Worm (Caenorhabditis elegans): Measurements from ENCODE around the gene Y46E12A.3.

DNA sequence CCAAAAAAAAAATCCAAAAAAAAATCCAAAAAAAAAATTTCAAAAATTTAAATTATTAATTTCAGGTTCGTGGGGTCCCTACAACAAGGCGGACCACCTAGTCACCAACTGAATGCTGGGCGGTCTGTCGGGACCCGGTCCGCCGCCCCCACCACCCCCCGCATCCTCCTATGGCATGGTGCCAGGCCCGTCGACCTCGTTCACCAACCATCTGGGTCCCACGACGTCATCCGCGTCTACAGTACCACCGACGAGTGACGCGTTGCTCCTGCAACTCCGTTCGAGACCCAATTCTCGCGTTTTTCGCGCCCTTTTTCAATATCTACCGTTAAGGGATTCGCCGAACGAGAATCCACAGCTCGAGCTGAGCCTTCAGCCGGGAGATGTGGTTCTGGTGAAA, 34.2 kb upstream of the Y46E12A.3 start:
- no peak for TF ChIP-seq F13H6.1 (tag; optimal IDR thresholded peaks at IDR 0.05)
- no peak for TF ChIP-seq unc-42 (tag; optimal IDR thresholded peaks at IDR 0.05)
- TF ChIP-seq pax-1 (tag; optimal IDR thresholded peaks at IDR 0.05) = no peak
- no peak for TF ChIP-seq rnt-1 (tag; optimal IDR thresholded peaks at IDR 0.05)
- TF ChIP-seq unc-55 (GFP tag; optimal IDR thresholded peaks at IDR 0.05) = no peak
- TF ChIP-seq ets-4 (tag; optimal IDR thresholded peaks at IDR 0.05) = no peak
- TF ChIP-seq fkh-10 (GFP tag; optimal IDR thresholded peaks at IDR 0.05) = no peak
- no peak for TF ChIP-seq ama-1 (optimal IDR thresholded peaks at IDR 0.05)
- TF ChIP-seq nhr-11 (tag; optimal IDR thresholded peaks at IDR 0.05) = no peak
- no peak for TF ChIP-seq ceh-31 (tag; optimal IDR thresholded peaks at IDR 0.05)
- no peak for TF ChIP-seq elt-2 (tag; optimal IDR thresholded peaks at IDR 0.05)
- no peak for TF ChIP-seq lin-11 (tag; optimal IDR thresholded peaks at IDR 0.05)
- no peak for TF ChIP-seq K02D7.2 (tag; optimal IDR thresholded peaks at IDR 0.05)
- no peak for TF ChIP-seq K09A11.1 (tag; optimal IDR thresholded peaks at IDR 0.05; ENCODE audit: insufficient read depth)

Data from whole organism, late embryonic.